Worm (Caenorhabditis elegans): Measurements from ENCODE around the gene C18A11.2.

Gene C18A11.2

DNA sequence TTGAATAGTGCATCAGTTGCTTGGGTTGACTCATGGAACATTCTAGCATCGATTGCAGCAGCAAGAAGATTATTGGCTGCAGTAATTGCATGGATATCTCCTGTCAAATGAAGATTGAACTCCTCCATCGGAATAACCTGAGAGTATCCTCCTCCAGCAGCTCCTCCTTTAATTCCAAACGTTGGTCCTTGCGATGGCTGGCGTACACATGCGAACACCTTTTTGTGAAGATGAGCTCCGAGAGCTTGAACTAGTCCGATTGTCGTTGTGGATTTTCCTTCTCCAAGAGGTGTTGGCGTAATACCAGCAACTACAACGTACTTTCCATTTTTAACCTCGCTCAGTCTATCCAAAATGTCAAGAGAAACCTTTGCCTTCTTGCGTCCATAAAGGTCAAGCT lies 15.3 kb downstream of the C18A11.2 start:
- TF ChIP-seq bed-2 (GFP tag; IDR thresholded peaks at IDR 0.05) (no peak), bed-1 (GFP tag; IDR thresholded peaks at IDR 0.05) (no peak), zim-3 (tag; optimal IDR thresholded peaks at IDR 0.05) (no peak), nhr-27 (tag; optimal IDR thresholded peaks at IDR 0.05) (no peak), xnd-1 (tag; optimal IDR thresholded peaks at IDR 0.05) (no peak), T26A5.8 (tag; optimal IDR thresholded peaks at IDR 0.05) (no peak), Y53F4B.3 (GFP tag; IDR thresholded peaks at IDR 0.05) (no peak), lin-54 (GFP tag; optimal IDR thresholded peaks at IDR 0.05) (no peak), sptf-2 (GFP tag; optimal IDR thresholded peaks at IDR 0.05) (no peak), Y56A3A.18 (GFP tag; IDR thresholded peaks at IDR 0.05) (no peak), Y53G8AR.9 (GFP tag; conservative IDR thresholded peaks at IDR 0.05) (no peak), somi-1 (GFP tag; optimal IDR thresholded peaks at IDR 0.05) (no peak), ceh-100 (GFP tag; IDR thresholded peaks at IDR 0.05) (no peak), mel-28 (tag; optimal IDR thresholded peaks at IDR 0.05; ENCODE audit: borderline replicate concordance) (no peak), lin-26 (GFP tag; IDR thresholded peaks at IDR 0.05) (no peak), unc-130 (GFP tag; optimal IDR thresholded peaks at IDR 0.05) (no peak), F52B5.7 (tag; optimal IDR thresholded peaks at IDR 0.05) (no peak), ceh-91 (GFP tag; IDR thresholded peaks at IDR 0.05) (no peak)

DNA sequence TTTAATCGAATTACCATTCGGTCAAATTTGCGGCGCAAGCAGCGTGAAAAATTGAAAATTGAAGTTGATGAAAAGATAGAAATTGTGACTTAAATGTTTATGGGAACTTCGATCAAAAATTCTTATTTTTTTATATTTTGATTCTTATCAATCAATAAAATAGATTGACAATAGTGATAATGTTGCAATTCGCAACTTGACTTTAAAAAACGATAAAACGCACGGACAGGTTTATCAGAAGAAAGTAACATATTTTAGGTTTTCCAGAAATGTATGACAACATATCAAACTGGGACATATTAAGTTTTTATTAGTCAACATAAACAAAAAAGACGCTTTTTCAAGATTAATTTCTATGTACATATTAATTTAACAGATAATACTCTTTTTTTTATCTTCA lies 16.0 kb downstream of the C18A11.2 start:
- TF ChIP-seq aptf-3 (GFP tag; IDR thresholded peaks at IDR 0.05) (no peak), attf-3 (GFP tag; conservative IDR thresholded peaks at IDR 0.05) (no peak), bed-2 (GFP tag; IDR thresholded peaks at IDR 0.05) (no peak), ztf-25 (GFP tag; IDR thresholded peaks at IDR 0.05) (no peak), hrde-1 (tag; optimal IDR thresholded peaks at IDR 0.05; ENCODE audit: borderline replicate concordance) (no peak), akir-1 (GFP tag; optimal IDR thresholded peaks at IDR 0.05) (no peak), lin-40 (tag; optimal IDR thresholded peaks at IDR 0.05) (no peak), nhr-179 (tag; optimal IDR thresholded peaks at IDR 0.05) (no peak), efl-1 (GFP tag; optimal IDR thresholded peaks at IDR 0.05) (no peak), ceh-100 (GFP tag; IDR thresholded peaks at IDR 0.05) (no peak), madf-3 (GFP tag; IDR thresholded peaks at IDR 0.05) (no peak)

DNA sequence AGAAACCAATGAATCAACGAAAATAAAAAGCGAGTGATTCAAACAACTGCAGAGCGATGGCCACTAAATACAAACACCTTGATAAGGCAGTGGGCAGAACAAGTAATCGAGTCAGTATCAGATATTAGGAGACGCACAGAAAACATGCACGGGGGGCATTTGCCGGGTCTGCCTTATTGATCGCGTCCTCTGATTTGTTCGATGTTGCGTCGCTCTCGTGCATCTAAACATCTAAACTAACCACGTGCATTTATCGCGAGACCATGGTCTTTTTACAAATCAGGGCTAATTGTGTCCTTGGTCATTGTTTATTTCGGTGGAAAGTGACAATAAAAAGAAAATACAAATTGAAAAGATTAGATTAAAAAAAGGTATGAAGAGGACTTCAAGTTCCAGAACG lies 16.6 kb downstream of the C18A11.2 start, which contains the start of gene K07E3.4:
TSS of gene K07E3.4 (minus strand) at position 100 of the 400 bp plus-strand sequence.
- peak; percentile 19 for TF ChIP-seq tlf-1 (GFP tag; optimal IDR thresholded peaks at IDR 0.05)
- no peak for TF ChIP-seq F55B11.4 (tag; optimal IDR thresholded peaks at IDR 0.05; ENCODE audit: borderline replicate concordance, insufficient read depth)
- peak; percentile 28; the same call in 1 of the 2 replicates for TF ChIP-seq cebp-1 (GFP tag; IDR thresholded peaks at IDR 0.05)
- peak; percentile 76 for TF ChIP-seq cebp-1 (tag; optimal IDR thresholded peaks at IDR 0.05)
- TF ChIP-seq him-1 (tag; optimal IDR thresholded peaks at IDR 0.05) = no peak
- no peak for TF ChIP-seq cebp-2 (GFP tag; IDR thresholded peaks at IDR 0.05)
- TF ChIP-seq ceh-100 (GFP tag; IDR thresholded peaks at IDR 0.05) = no peak
- TF ChIP-seq F49E8.2 (tag; optimal IDR thresholded peaks at IDR 0.05; ENCODE audit: insufficient read depth) = no peak
- TF ChIP-seq dpff-1 (tag; optimal IDR thresholded peaks at IDR 0.05) = no peak
- no peak for TF ChIP-seq nfya-2 (GFP tag; IDR thresholded peaks at IDR 0.05)
- no peak for TF ChIP-seq rec-8 (tag; optimal IDR thresholded peaks at IDR 0.05)
- TF ChIP-seq lir-1 (GFP tag; conservative IDR thresholded peaks at IDR 0.05) = peak; percentile 47; the same call in 1 of the 2 replicates
- TF ChIP-seq B0261.1 (tag; optimal IDR thresholded peaks at IDR 0.05) = no peak
- TF ChIP-seq ztf-18 (tag; optimal IDR thresholded peaks at IDR 0.05) = no peak
- TF ChIP-seq ceh-40 (GFP tag; IDR thresholded peaks at IDR 0.05) = no peak
- no peak for TF ChIP-seq sdz-38 (tag; optimal IDR thresholded peaks at IDR 0.05)
- no peak for TF ChIP-seq lin-35 (GFP tag; optimal IDR thresholded peaks at IDR 0.05)
- no peak for TF ChIP-seq attf-3 (GFP tag; conservative IDR thresholded peaks at IDR 0.05)
- no peak for TF ChIP-seq lsl-1 (GFP tag; optimal IDR thresholded peaks at IDR 0.05)
- TF ChIP-seq C17E4.6 (GFP tag; IDR thresholded peaks at IDR 0.05) = no peak
- TF ChIP-seq efl-1 (GFP tag; optimal IDR thresholded peaks at IDR 0.05) = no peak
- no peak for TF ChIP-seq K12H6.12 (tag; optimal IDR thresholded peaks at IDR 0.05)
- no peak for TF ChIP-seq lsy-27 (tag; optimal IDR thresholded peaks at IDR 0.05; ENCODE audit: borderline replicate concordance, insufficient read depth)
- no peak for TF ChIP-seq xnd-1 (tag; optimal IDR thresholded peaks at IDR 0.05)

Measured in whole organism, young adult.